Fruit fly (Drosophila melanogaster): ENCODE measurements around the gene Nepl11.

DNA sequence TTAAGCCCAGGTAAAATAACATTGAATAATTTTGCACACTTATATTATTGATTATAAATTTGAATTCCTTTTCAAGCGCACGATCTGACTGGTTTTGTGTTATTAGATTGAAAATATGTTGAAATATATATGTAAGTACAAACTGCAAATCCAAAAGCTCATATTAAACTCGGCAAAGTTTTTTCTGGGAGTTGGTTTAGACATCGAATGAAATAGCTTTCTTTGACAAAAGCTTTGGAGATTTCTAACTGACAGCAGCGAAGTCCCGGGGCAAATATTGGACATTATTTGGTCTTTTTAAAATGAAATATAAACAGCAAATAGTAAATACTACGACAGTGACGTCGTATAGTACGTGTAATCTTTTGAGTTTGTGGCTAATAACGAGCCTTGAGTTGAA, 43.4 kb downstream of the Nepl11 start, which contains the start of gene TwdlG:
- TF ChIP-seq CG8478 (optimal IDR thresholded peaks at IDR 0.05) (no peak), pan (optimal IDR thresholded peaks at IDR 0.05) (no peak), psq (optimal IDR thresholded peaks at IDR 0.05) (no peak), EcR (GFP tag; optimal IDR thresholded peaks at IDR 0.05) (no peak), usp (GFP tag; optimal IDR thresholded peaks at IDR 0.05) (no peak)
